Worm (Caenorhabditis elegans): ENCODE results near the gene F40F11.3.

F40F11.3 gene

ce11 chrIV:11566146-11566545 is 27.7 kb downstream of the F40F11.3 start, which contains the start of gene sec-24.1:
Gene sec-24.1 (minus strand): TSS chrIV:11566194.
- peak; percentile 60; the same call in 1 of the 2 replicates for TF ChIP-seq madf-6 (GFP tag; IDR thresholded peaks at IDR 0.05)
- TF ChIP-seq lin-35 (GFP tag; optimal IDR thresholded peaks at IDR 0.05) = peak in 1 of 3 experiments; percentile 94
- TF ChIP-seq ets-4 (GFP tag; optimal IDR thresholded peaks at IDR 0.05) = no peak
- peak; percentile 32 for TF ChIP-seq athp-1 (tag; optimal IDR thresholded peaks at IDR 0.05)
- TF ChIP-seq ztf-18 (tag; optimal IDR thresholded peaks at IDR 0.05) = peak; percentile 21
- peak; percentile 87 for TF ChIP-seq mcd-1 (GFP tag; IDR thresholded peaks at IDR 0.05)
- TF ChIP-seq egl-44 (GFP tag; IDR thresholded peaks at IDR 0.05) = 0 out of 2 replicates have a peak, but pooled peaks have one; percentile 31
- peak; percentile 18 for TF ChIP-seq ztf-26 (tag; optimal IDR thresholded peaks at IDR 0.05)
- TF ChIP-seq B0336.3 (GFP tag; IDR thresholded peaks at IDR 0.05) = peak; percentile 74
- TF ChIP-seq let-607 (tag; optimal IDR thresholded peaks at IDR 0.05) = peak; percentile 98
- peak; percentile 99 for TF ChIP-seq F33H1.4 (GFP tag; IDR thresholded peaks at IDR 0.05)
- TF ChIP-seq ceh-27 (GFP tag; optimal IDR thresholded peaks at IDR 0.05) = peak; percentile 49
- no peak for TF ChIP-seq hlh-26 (GFP tag; conservative IDR thresholded peaks at IDR 0.05)
- TF ChIP-seq C17E4.6 (GFP tag; IDR thresholded peaks at IDR 0.05) = peak; percentile 15; the same call in 1 of the 2 replicates
- TF ChIP-seq snpc-4 (GFP tag; optimal IDR thresholded peaks at IDR 0.05) = no peak
- peak; percentile 41 to 55 (median 46) for TF ChIP-seq snpc-4 (tag; optimal IDR thresholded peaks at IDR 0.05)
- peak; percentile 54; the same call in 1 of the 2 replicates for TF ChIP-seq attf-3 (GFP tag; conservative IDR thresholded peaks at IDR 0.05)
- 0 out of 2 replicates have a peak, but pooled peaks have one; percentile 21 for TF ChIP-seq lir-1 (GFP tag; conservative IDR thresholded peaks at IDR 0.05)
- TF ChIP-seq ztf-3 (GFP tag; optimal IDR thresholded peaks at IDR 0.05) = no peak
- no peak for TF ChIP-seq B0035.1 (tag; optimal IDR thresholded peaks at IDR 0.05)
- TF ChIP-seq madf-10 (tag; optimal IDR thresholded peaks at IDR 0.05) = peak; percentile 26
- TF ChIP-seq efl-1 (GFP tag; optimal IDR thresholded peaks at IDR 0.05) = peak; percentile 51
- peak; percentile 82 for TF ChIP-seq Y53G8AR.9 (GFP tag; conservative IDR thresholded peaks at IDR 0.05)
- TF ChIP-seq snpc-3.4 (tag; optimal IDR thresholded peaks at IDR 0.05) = peak; percentile 62
- peak; percentile 22 for TF ChIP-seq K12H6.12 (tag; optimal IDR thresholded peaks at IDR 0.05)
- TF ChIP-seq D2030.7 (GFP tag; IDR thresholded peaks at IDR 0.05) = peak; percentile 63
- peak; percentile 95 for TF ChIP-seq hmg-1.2 (GFP tag; IDR thresholded peaks at IDR 0.05)
- TF ChIP-seq attf-5 (GFP tag; optimal IDR thresholded peaks at IDR 0.05) = peak; percentile 56
- TF ChIP-seq Y79H2A.3 (GFP tag; conservative IDR thresholded peaks at IDR 0.05) = no peak
- TF ChIP-seq nhr-90 (tag; optimal IDR thresholded peaks at IDR 0.05) = no peak
- peak; percentile 58 for TF ChIP-seq tbp1 (GFP tag; optimal IDR thresholded peaks at IDR 0.05)
- TF ChIP-seq F23B12.7 (tag; optimal IDR thresholded peaks at IDR 0.05; ENCODE audit: insufficient read depth) = peak; percentile 79
- TF ChIP-seq tlf-1 (GFP tag; optimal IDR thresholded peaks at IDR 0.05) = peak; percentile 69
- no peak for TF ChIP-seq mxl-1 (tag; optimal IDR thresholded peaks at IDR 0.05)
- TF ChIP-seq nhr-80 (tag; optimal IDR thresholded peaks at IDR 0.05) = peak; percentile 9
- peak; percentile 68 for TF ChIP-seq snpc-1.3 (tag; optimal IDR thresholded peaks at IDR 0.05; ENCODE audit: insufficient read depth)
- TF ChIP-seq lin-40 (tag; optimal IDR thresholded peaks at IDR 0.05) = peak; percentile 84
- no peak for TF ChIP-seq ztf-6 (GFP tag; IDR thresholded peaks at IDR 0.05)
- peak; percentile 86 for TF ChIP-seq lin-54 (GFP tag; optimal IDR thresholded peaks at IDR 0.05)
- TF ChIP-seq F49E8.2 (tag; optimal IDR thresholded peaks at IDR 0.05; ENCODE audit: insufficient read depth) = peak; percentile 76
- peak; percentile 15 for TF ChIP-seq rpc-1 (optimal IDR thresholded peaks at IDR 0.05)
- no peak for TF ChIP-seq rpc-1 (tag; optimal IDR thresholded peaks at IDR 0.05)
- peak; percentile 75 for TF ChIP-seq dox-1 (GFP tag; IDR thresholded peaks at IDR 0.05)
- TF ChIP-seq unc-62 (GFP tag; optimal IDR thresholded peaks at IDR 0.05) = no peak
- peak; percentile 4 for TF ChIP-seq gei-17 (GFP tag; optimal IDR thresholded peaks at IDR 0.05)
- 0 out of 2 replicates have a peak, but pooled peaks have one; percentile 41 for TF ChIP-seq ceh-91 (GFP tag; IDR thresholded peaks at IDR 0.05)
- no peak for TF ChIP-seq F57A8.1 (GFP tag; optimal IDR thresholded peaks at IDR 0.05)
- peak; percentile 60; the same call in 1 of the 2 replicates for TF ChIP-seq C06A6.2 (GFP tag; conservative IDR thresholded peaks at IDR 0.05)
